Fruit fly (Drosophila melanogaster) whole organism, adult: Measurements from ENCODE around the gene mRpL45.

ENCODE experiments used
- CG11617 ChIP-seq: fragments of 200-800 bp; sonication (Bioruptor generic); optimal IDR thresholded peaks from 2 replicates; lab custom pipeline; 2017; ENCODE audit warnings: mild to moderate bottlenecking, missing biosample characterization, missing genetic modification reagents, missing genetic modification characterization
- CG12768 ChIP-seq: fragments of 200-800 bp; sonication (Bioruptor generic); optimal IDR thresholded peaks from 2 replicates; lab custom pipeline; 2017; ENCODE audit warnings: missing biosample characterization, missing genetic modification characterization, mild to moderate bottlenecking, moderate library complexity, missing genetic modification reagents
- CG14711 ChIP-seq: fragments of 200-800 bp; sonication (Bioruptor generic); optimal IDR thresholded peaks from 2 replicates; lab custom pipeline; 2018; ENCODE audit warnings: missing biosample characterization, mild to moderate bottlenecking, missing genetic modification characterization, moderate library complexity
- CG1620 ChIP-seq: fragments of 200-800 bp; sonication (Bioruptor generic); optimal IDR thresholded peaks from 2 replicates; lab custom pipeline; 2016; ENCODE audit warnings: missing biosample characterization, missing genetic modification characterization
- CG33017 ChIP-seq: fragments of 200-800 bp; sonication (Bioruptor generic); optimal IDR thresholded peaks from 2 replicates; lab custom pipeline; 2018; ENCODE audit warnings: missing biosample characterization, mild to moderate bottlenecking, missing genetic modification characterization, moderate library complexity
- CG5204 ChIP-seq: fragments of 200-800 bp; sonication (Bioruptor generic); optimal IDR thresholded peaks from 2 replicates; lab custom pipeline; 2016; ENCODE audit warnings: missing biosample characterization, missing genetic modification characterization
- CG7045 ChIP-seq: fragments of 200-800 bp; sonication (Bioruptor generic); optimal IDR thresholded peaks from 2 replicates; lab custom pipeline; 2017; ENCODE audit warnings: missing biosample characterization, mild to moderate bottlenecking, missing genetic modification characterization
- CG7101 ChIP-seq: fragments of 200-800 bp; sonication (Bioruptor generic); optimal IDR thresholded peaks from 2 replicates; lab custom pipeline; 2018; ENCODE audit warnings: missing biosample characterization, mild to moderate bottlenecking, missing genetic modification characterization, moderate library complexity
- Clk ChIP-seq: fragments of 200-800 bp; sonication (Bioruptor generic); optimal IDR thresholded peaks from 2 replicates; lab custom pipeline; 2017; ENCODE audit warnings: missing biosample characterization, missing genetic modification characterization
- Crg-1 ChIP-seq: fragments of 200-800 bp; sonication (Bioruptor generic); optimal IDR thresholded peaks from 2 replicates; lab custom pipeline; 2016; ENCODE audit warnings: missing biosample characterization, missing genetic modification characterization
- Hr96 ChIP-seq: fragments of 200-800 bp; sonication (Bioruptor generic); optimal IDR thresholded peaks from 2 replicates; lab custom pipeline; 2016; ENCODE audit warnings: missing biosample characterization, missing genetic modification characterization
- Mnt ChIP-seq: fragments of 200-800 bp; sonication (Bioruptor generic); optimal IDR thresholded peaks from 2 replicates; lab custom pipeline; 2016; ENCODE audit warnings: missing biosample characterization, mild to moderate bottlenecking, missing genetic modification characterization
- bab1 ChIP-seq: fragments of 200-800 bp; sonication (Bioruptor generic); optimal IDR thresholded peaks from 3 replicates; lab custom pipeline; 2019; ENCODE audit warnings: missing biosample characterization, mild to moderate bottlenecking, missing genetic modification characterization, moderate library complexity
- cic ChIP-seq: fragments of 200-800 bp; sonication (Bioruptor generic); optimal IDR thresholded peaks from 2 replicates; lab custom pipeline; 2017; ENCODE audit warnings: missing biosample characterization, mild to moderate bottlenecking, missing genetic modification characterization, moderate library complexity
- cnc ChIP-seq, 2 experiments: fragments of >200 bp; optimal IDR thresholded peaks; 2 replicates each; lab custom pipeline; 2017
- kay ChIP-seq: fragments of 200-800 bp; sonication (Bioruptor generic); peaks from one replicate; lab custom pipeline; 2016; ENCODE audit warnings: missing biosample characterization, missing genetic modification characterization, borderline replicate concordance
- ovo ChIP-seq: fragments of 200-800 bp; sonication (Bioruptor generic); optimal IDR thresholded peaks from 2 replicates; lab custom pipeline; 2016; ENCODE audit warnings: missing biosample characterization, missing genetic modification characterization
- pad ChIP-seq: fragments of 200-800 bp; sonication (Bioruptor generic); optimal IDR thresholded peaks from 3 replicates; lab custom pipeline; 2017; ENCODE audit warnings: missing biosample characterization, missing genetic modification characterization, mild to moderate bottlenecking, moderate library complexity, missing genetic modification reagents
- tj ChIP-seq: fragments of 200-800 bp; sonication (Bioruptor generic); optimal IDR thresholded peaks from 3 replicates; lab custom pipeline; 2017; ENCODE audit warnings: missing biosample characterization, mild to moderate bottlenecking, missing genetic modification characterization, moderate library complexity
- toe ChIP-seq: fragments of 200-800 bp; sonication (Bioruptor generic); optimal IDR thresholded peaks from 2 replicates; lab custom pipeline; 2016; ENCODE audit warnings: missing biosample characterization, missing genetic modification characterization

The mRpL45 gene

dm6 chr3R:22609185-22609584, 9.1 kb upstream of the mRpL45 start, which contains the start of gene CG13843:
TSS of gene CG13843 (plus strand) at chr3R:22609485.
- TF ChIP-seq Hr96 (no peak), ovo (GFP tag; lab: Kevin White, UChicago) (no peak), kay (GFP tag; lab: Kevin White, UChicago) (no peak), CG5204 (GFP tag; lab: Kevin White, UChicago) (no peak), bab1 (no peak), CG11617 (no peak), CG1620 (GFP tag; lab: Kevin White, UChicago) (no peak), Clk (GFP tag; lab: Kevin White, UChicago) (no peak), Mnt (GFP tag; lab: Kevin White, UChicago) (no peak), CG14711 (tag; lab: Kevin White, UChicago) (no peak), CG7101 (tag; lab: Kevin White, UChicago) (no peak), cnc (optimal IDR thresholded peaks at IDR 0.05; lab: Kevin White, UChicago) (no peak), CG7045 (GFP tag; lab: Kevin White, UChicago) (no peak), CG12768 (GFP tag; lab: Kevin White, UChicago) (no peak), CG33017 (tag; lab: Kevin White, UChicago) (no peak), Crg-1 (GFP tag; lab: Kevin White, UChicago) (no peak), cic (GFP tag; lab: Kevin White, UChicago) (no peak), pad (GFP tag; lab: Kevin White, UChicago) (no peak), toe (no peak)

dm6 chr3R:22613448-22613847, 4.8 kb upstream of the mRpL45 start, which contains the start of the genes CG31156 and mRRF2:
TSS of gene CG31156 (minus strand) at chr3R:22613656.
TSS of gene mRRF2 (plus strand) at chr3R:22613686.
- TF ChIP-seq CG11617: no peak
- TF ChIP-seq kay (GFP tag; lab: Kevin White, UChicago): peak; percentile 88

dm6 chr3R:22616211-22616610, 2.1 kb upstream of the mRpL45 start, which contains the start of gene CG31161:
TSS of gene CG31161 (plus strand) at chr3R:22616511.
- no peak for TF ChIP-seq Crg-1 (GFP tag; lab: Kevin White, UChicago)
- no peak for TF ChIP-seq CG7101 (tag; lab: Kevin White, UChicago)
- no peak for TF ChIP-seq CG14711 (tag; lab: Kevin White, UChicago)
- no peak for TF ChIP-seq bab1
- TF ChIP-seq Hr96: no peak
- TF ChIP-seq Clk (GFP tag; lab: Kevin White, UChicago): no peak
- no peak for TF ChIP-seq tj (GFP tag; lab: Kevin White, UChicago)
- no peak for TF ChIP-seq CG7045 (GFP tag; lab: Kevin White, UChicago)
- no peak for TF ChIP-seq toe
- no peak for TF ChIP-seq kay (GFP tag; lab: Kevin White, UChicago)
- TF ChIP-seq CG5204 (GFP tag; lab: Kevin White, UChicago): no peak
- TF ChIP-seq CG1620 (GFP tag; lab: Kevin White, UChicago): no peak
- TF ChIP-seq ovo (GFP tag; lab: Kevin White, UChicago): no peak
- no peak for TF ChIP-seq cnc (optimal IDR thresholded peaks at IDR 0.05; lab: Kevin White, UChicago)
- no peak for TF ChIP-seq cic (GFP tag; lab: Kevin White, UChicago)

dm6 chr3R:22624737-22625136, 6.4 kb downstream of the mRpL45 start:
- TF ChIP-seq CG7045 (GFP tag; lab: Kevin White, UChicago) (no peak), CG14711 (tag; lab: Kevin White, UChicago) (peak; percentile 51), CG5204 (GFP tag; lab: Kevin White, UChicago) (no peak), bab1 (peak; percentile 69), pad (GFP tag; lab: Kevin White, UChicago) (no peak), CG12768 (GFP tag; lab: Kevin White, UChicago) (no peak), Hr96 (no peak), ovo (GFP tag; lab: Kevin White, UChicago) (no peak), CG1620 (GFP tag; lab: Kevin White, UChicago) (no peak), cnc (optimal IDR thresholded peaks at IDR 0.05; lab: Kevin White, UChicago) (peak in 1 of 2 experiments; percentile 3), CG7101 (tag; lab: Kevin White, UChicago) (peak; percentile 32), tj (GFP tag; lab: Kevin White, UChicago) (peak; percentile 82), CG11617 (no peak), CG33017 (tag; lab: Kevin White, UChicago) (no peak), Mnt (GFP tag; lab: Kevin White, UChicago) (no peak), cic (GFP tag; lab: Kevin White, UChicago) (no peak), kay (GFP tag; lab: Kevin White, UChicago) (no peak), toe (no peak), Crg-1 (GFP tag; lab: Kevin White, UChicago) (no peak), Clk (GFP tag; lab: Kevin White, UChicago) (no peak)

- TF ChIP-seq pad (GFP tag; lab: Kevin White, UChicago) (no peak), cnc (optimal IDR thresholded peaks at IDR 0.05; lab: Kevin White, UChicago) (no peak), kay (GFP tag; lab: Kevin White, UChicago) (no peak), cic (GFP tag; lab: Kevin White, UChicago) (no peak), tj (GFP tag; lab: Kevin White, UChicago) (no peak), CG1620 (GFP tag; lab: Kevin White, UChicago) (no peak), CG7101 (tag; lab: Kevin White, UChicago) (peak; percentile 19), Crg-1 (GFP tag; lab: Kevin White, UChicago) (no peak), bab1 (peak; percentile 9), toe (no peak), Mnt (GFP tag; lab: Kevin White, UChicago) (no peak), CG12768 (GFP tag; lab: Kevin White, UChicago) (no peak), CG5204 (GFP tag; lab: Kevin White, UChicago) (peak; percentile 12), ovo (GFP tag; lab: Kevin White, UChicago) (no peak), CG11617 (no peak), CG33017 (tag; lab: Kevin White, UChicago) (no peak), Hr96 (no peak), CG14711 (tag; lab: Kevin White, UChicago) (peak; percentile 31), CG7045 (GFP tag; lab: Kevin White, UChicago) (no peak), Clk (GFP tag; lab: Kevin White, UChicago) (no peak)
These were observed 7.4 kb downstream of the mRpL45 start for dm6 chr3R:22625514-22626333.
